Fruit fly (Drosophila melanogaster): ENCODE measurements around the gene Tpt.
A peak's percentile ranks its signal among the peaks of the same experiment; 100 is the strongest.

Gene Tpt

DNA sequence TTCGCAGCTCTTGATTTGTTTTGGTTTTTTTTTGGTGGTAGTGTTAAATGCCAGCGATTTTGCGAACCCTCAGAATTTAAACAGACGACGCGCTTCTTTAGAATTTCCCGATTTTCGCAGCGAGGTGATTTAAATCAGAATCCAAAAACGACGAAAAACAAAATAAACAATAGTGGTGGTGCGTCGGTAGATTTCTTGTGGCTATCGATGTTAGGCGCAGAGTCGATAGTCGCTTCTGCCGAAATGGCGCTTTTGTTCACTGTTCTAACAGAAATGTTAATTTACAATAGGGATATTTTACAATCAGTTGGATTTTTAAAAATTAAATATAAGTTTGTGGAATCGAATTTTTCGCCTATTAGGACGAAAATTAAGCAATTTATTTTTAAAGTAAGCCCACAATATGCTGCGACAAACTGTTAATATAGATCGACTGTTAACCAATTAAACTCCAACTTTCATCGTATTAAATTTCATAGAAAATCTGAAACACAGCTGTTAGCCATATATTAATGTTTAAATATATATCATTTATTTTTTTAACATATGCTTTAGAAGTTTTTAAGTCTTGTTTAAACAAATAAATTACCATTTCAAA is 44.2 kb upstream of the Tpt start, which contains the start of gene CG6983 (continued):
- TF ChIP-seq Oli (tag; optimal IDR thresholded peaks at IDR 0.05) (no peak), CG7556 (GFP tag; optimal IDR thresholded peaks at IDR 0.05) (no peak), CG12071 (GFP tag; optimal IDR thresholded peaks at IDR 0.05) (no peak), knrl (GFP tag; IDR thresholded peaks at IDR 0.05; ENCODE audit: partially characterized antibody) (peak; percentile 76), jing (GFP tag; optimal IDR thresholded peaks at IDR 0.05) (no peak), CG4404 (GFP tag; IDR thresholded peaks at IDR 0.05) (no peak), CG17912 (GFP tag; optimal IDR thresholded peaks at IDR 0.05) (no peak), C15 (GFP tag; IDR thresholded peaks at IDR 0.05) (no peak), CG12769 (tag; optimal IDR thresholded peaks at IDR 0.05) (no peak), CG13287 (GFP tag; IDR thresholded peaks at IDR 0.05; ENCODE audit: partially characterized antibody) (peak; percentile 85), mld (GFP tag; IDR thresholded peaks at IDR 0.05; ENCODE audit: partially characterized antibody) (0 out of 3 replicates have a peak, but pooled peaks have one; percentile 47), rib (GFP tag; IDR thresholded peaks at IDR 0.05) (no peak), CG31224 (GFP tag; IDR thresholded peaks at IDR 0.05) (no peak), gcm (GFP tag; optimal IDR thresholded peaks at IDR 0.05) (no peak), Mes4 (GFP tag; optimal IDR thresholded peaks at IDR 0.05) (no peak), Xrp1 (GFP tag; IDR thresholded peaks at IDR 0.05) (no peak; the same call in 1 of the 2 replicates), sqz (GFP tag; optimal IDR thresholded peaks at IDR 0.05) (no peak), CG33557 (GFP tag; optimal IDR thresholded peaks at IDR 0.05) (no peak), CG6854 (GFP tag; optimal IDR thresholded peaks at IDR 0.05) (no peak), CG11093 (GFP tag; IDR thresholded peaks at IDR 0.05) (no peak), CG15514 (GFP tag; optimal IDR thresholded peaks at IDR 0.05) (peak; percentile 3), Fer2 (tag; optimal IDR thresholded peaks at IDR 0.05) (no peak), Vsx1 (GFP tag; optimal IDR thresholded peaks at IDR 0.05) (no peak), CHES-1-like (GFP tag; optimal IDR thresholded peaks at IDR 0.05) (no peak), zf30C (GFP tag; optimal IDR thresholded peaks at IDR 0.05) (no peak), CG8924 (tag; optimal IDR thresholded peaks at IDR 0.05) (peak; percentile 1), fru (optimal IDR thresholded peaks at IDR 0.05) (no peak), Sin3A (optimal IDR thresholded peaks at IDR 0.05) (no peak), D (optimal IDR thresholded peaks at IDR 0.05) (no peak), D (GFP tag; optimal IDR thresholded peaks at IDR 0.05) (no peak), CG2116 (GFP tag; optimal IDR thresholded peaks at IDR 0.05) (peak; percentile 66), GATAe (GFP tag; conservative IDR thresholded peaks at IDR 0.05) (no peak), HLHmδ (GFP tag; optimal IDR thresholded peaks at IDR 0.05) (no peak), ken (GFP tag; IDR thresholded peaks at IDR 0.05) (no peak), ftz-f1 (GFP tag; optimal IDR thresholded peaks at IDR 0.05) (no peak), Nf-YB (GFP tag; optimal IDR thresholded peaks at IDR 0.05) (no peak), sens-2 (GFP tag; IDR thresholded peaks at IDR 0.05) (no peak), inv (GFP tag; IDR thresholded peaks at IDR 0.05; ENCODE audit: partially characterized antibody) (peak; percentile 76), ash1 (GFP tag; optimal IDR thresholded peaks at IDR 0.05) (no peak), CG10462 (GFP tag; optimal IDR thresholded peaks at IDR 0.05) (no peak), shn (GFP tag; optimal IDR thresholded peaks at IDR 0.05) (no peak), Poxn (GFP tag; IDR thresholded peaks at IDR 0.05) (no peak), CG6175 (GFP tag; IDR thresholded peaks at IDR 0.05) (no peak), gt (GFP tag; IDR thresholded peaks at IDR 0.05) (no peak), CG12744 (GFP tag; optimal IDR thresholded peaks at IDR 0.05) (no peak), Antp (GFP tag; optimal IDR thresholded peaks at IDR 0.05) (no peak), CG13894 (tag; optimal IDR thresholded peaks at IDR 0.05) (peak; percentile 0), lov (optimal IDR thresholded peaks at IDR 0.05) (no peak), lov (GFP tag; IDR thresholded peaks at IDR 0.05) (no peak), CG18262 (tag; optimal IDR thresholded peaks at IDR 0.05) (no peak), Gsc (GFP tag; IDR thresholded peaks at IDR 0.05) (no peak), ranshi (GFP tag; IDR thresholded peaks at IDR 0.05) (no peak)

Measured in whole organism, embryonic.